Worm (Caenorhabditis elegans) whole organism, young adult: ENCODE results near the gene clc-32.

Experiments used
- B0261.1 ChIP-seq: sonication (generic microtip); optimal IDR thresholded peaks from 2 replicates; lab custom pipeline; 2016; ENCODE audit warnings: mild to moderate bottlenecking, missing genetic modification characterization, moderate library complexity, missing compliant biosample characterization
- C17E4.6 ChIP-seq: fragments of 200-800 bp; sonication (Bioruptor generic); IDR thresholded peaks from 2 replicates; pipeline ENCODE4 v1.3.6; 2022; ENCODE audit warnings: missing genetic modification reagents, missing genetic modification characterization, missing compliant biosample characterization
- D2030.7 ChIP-seq: fragments of 200-800 bp; sonication (Bioruptor generic); IDR thresholded peaks from 2 replicates; pipeline ENCODE4 v1.3.6; 2022; ENCODE audit warnings: missing genetic modification reagents, missing genetic modification characterization, missing compliant biosample characterization
- F33H1.4 ChIP-seq: fragments of 200-800 bp; sonication (Bioruptor generic); IDR thresholded peaks from 2 replicates; pipeline ENCODE4 v1.3.6; 2022; ENCODE audit warnings: missing genetic modification reagents, missing genetic modification characterization, missing compliant biosample characterization
- F55B11.4 ChIP-seq: sonication (generic microtip); optimal IDR thresholded peaks from 2 replicates; lab custom pipeline; 2016; ENCODE audit warnings: missing compliant biosample characterization, missing genetic modification characterization, borderline replicate concordance; ENCODE audit not compliant: insufficient read depth
- K11D2.4 ChIP-seq: fragments of 200-800 bp; sonication (Bioruptor generic); IDR thresholded peaks from 2 replicates; pipeline ENCODE4 v1.3.6; 2022; ENCODE audit warnings: missing genetic modification reagents, missing genetic modification characterization, missing compliant biosample characterization
- T26A5.8 ChIP-seq: sonication (generic microtip); optimal IDR thresholded peaks from 2 replicates; lab custom pipeline; 2016; ENCODE audit warnings: missing genetic modification characterization, missing compliant biosample characterization
- akir-1 ChIP-seq: fragments of 200-800 bp; sonication (Bioruptor generic); optimal IDR thresholded peaks from 2 replicates; lab custom pipeline; 2018; ENCODE audit warnings: mild to moderate bottlenecking, missing genetic modification characterization, moderate library complexity, missing compliant biosample characterization
- aptf-3 ChIP-seq: fragments of 200-800 bp; sonication (Bioruptor generic); IDR thresholded peaks from 2 replicates; pipeline ENCODE4 v1.3.6; 2022; ENCODE audit warnings: missing genetic modification characterization, missing compliant biosample characterization
- athp-1 ChIP-seq: sonication (generic microtip); optimal IDR thresholded peaks from 2 replicates; lab custom pipeline; 2017; ENCODE audit warnings: mild to moderate bottlenecking, missing genetic modification characterization, missing compliant biosample characterization
- attf-3 ChIP-seq: fragments of 200-800 bp; sonication (Bioruptor generic); conservative IDR thresholded peaks from 2 replicates; pipeline ENCODE4 v1.3.6; 2022; ENCODE audit warnings: missing genetic modification reagents, missing genetic modification characterization, missing compliant biosample characterization
- bed-1 ChIP-seq: fragments of 200-800 bp; sonication (Bioruptor generic); IDR thresholded peaks from 2 replicates; pipeline ENCODE4 v1.3.6; 2022; ENCODE audit warnings: missing genetic modification reagents, missing genetic modification characterization, missing compliant biosample characterization
- cebp-2 ChIP-seq: fragments of 200-800 bp; sonication (Bioruptor generic); IDR thresholded peaks from 2 replicates; pipeline ENCODE4 v1.3.6; 2022; ENCODE audit warnings: missing genetic modification characterization, missing compliant biosample characterization
- ceh-27 ChIP-seq: fragments of 200-800 bp; sonication (Bioruptor generic); optimal IDR thresholded peaks from 2 replicates; lab custom pipeline; 2018; ENCODE audit warnings: mild to moderate bottlenecking, missing genetic modification characterization, moderate library complexity, missing compliant biosample characterization
- ceh-40 ChIP-seq: fragments of 200-800 bp; sonication (Bioruptor generic); IDR thresholded peaks from 2 replicates; pipeline ENCODE4 v1.3.6; 2022; ENCODE audit warnings: missing genetic modification characterization, missing compliant biosample characterization
- chd-7 ChIP-seq: sonication (generic microtip); optimal IDR thresholded peaks from 2 replicates; lab custom pipeline; 2016; ENCODE audit warnings: mild to moderate bottlenecking, missing genetic modification characterization, moderate library complexity, missing compliant biosample characterization
- egl-18 ChIP-seq: fragments of 200-800 bp; sonication (Bioruptor generic); IDR thresholded peaks from 2 replicates; pipeline ENCODE4 v1.3.6; 2022; ENCODE audit warnings: missing genetic modification reagents, missing genetic modification characterization, missing compliant biosample characterization
- fkh-3 ChIP-seq: sonication (generic microtip); optimal IDR thresholded peaks from 2 replicates; lab custom pipeline; 2016; ENCODE audit warnings: mild to moderate bottlenecking, missing genetic modification characterization, missing compliant biosample characterization
- him-1 ChIP-seq: sonication (generic microtip); optimal IDR thresholded peaks from 2 replicates; lab custom pipeline; 2016; ENCODE audit warnings: missing genotype, missing genetic modification reagents, missing genetic modification characterization, missing compliant biosample characterization
- hlh-26 ChIP-seq: fragments of 200-800 bp; sonication (Bioruptor generic); conservative IDR thresholded peaks from 2 replicates; pipeline ENCODE4 v1.3.6; 2022; ENCODE audit warnings: missing genetic modification reagents, missing genetic modification characterization, missing compliant biosample characterization
- hmg-1.2 ChIP-seq: fragments of 200-800 bp; sonication (Bioruptor generic); IDR thresholded peaks from 2 replicates; pipeline ENCODE4 v1.3.6; 2022; ENCODE audit warnings: missing genetic modification reagents, missing genetic modification characterization, missing compliant biosample characterization
- hmg-20 ChIP-seq: fragments of 200-800 bp; sonication (Bioruptor generic); IDR thresholded peaks from 2 replicates; pipeline ENCODE4 v1.3.6; 2022; ENCODE audit warnings: missing genetic modification reagents, missing genetic modification characterization, missing compliant biosample characterization
- lin-54 ChIP-seq: fragments of 200-800 bp; sonication (Bioruptor generic); optimal IDR thresholded peaks from 2 replicates; lab custom pipeline; 2018; ENCODE audit warnings: mild to moderate bottlenecking, missing genetic modification characterization, missing compliant biosample characterization
- lir-1 ChIP-seq: fragments of 200-800 bp; sonication (Bioruptor generic); conservative IDR thresholded peaks from 2 replicates; pipeline ENCODE4 v1.3.6; 2022; ENCODE audit warnings: missing genetic modification reagents, missing genetic modification characterization, missing compliant biosample characterization
- lsy-27 ChIP-seq: sonication (generic microtip); optimal IDR thresholded peaks from 2 replicates; lab custom pipeline; 2017; ENCODE audit warnings: missing genetic modification characterization, mild to moderate bottlenecking, missing compliant biosample characterization, antibody characterized with exemption, missing genotype, borderline replicate concordance; ENCODE audit not compliant: insufficient read depth
- madf-8 ChIP-seq: fragments of 200-800 bp; sonication (Bioruptor generic); conservative IDR thresholded peaks from 2 replicates; pipeline ENCODE4 v1.3.6; 2022; ENCODE audit warnings: missing genetic modification reagents, missing genetic modification characterization, missing compliant biosample characterization
- nfya-1 ChIP-seq: sonication (generic microtip); optimal IDR thresholded peaks from 2 replicates; lab custom pipeline; 2017; ENCODE audit warnings: antibody characterized with exemption, missing compliant biosample characterization, missing genetic modification characterization, borderline replicate concordance; ENCODE audit not compliant: insufficient read depth
- nhr-27 ChIP-seq: fragments of 200-800 bp; sonication (Bioruptor generic); optimal IDR thresholded peaks from 2 replicates; lab custom pipeline; 2018; ENCODE audit warnings: mild to moderate bottlenecking, missing genetic modification characterization, moderate library complexity, missing compliant biosample characterization
- nhr-80 ChIP-seq: sonication (generic microtip); optimal IDR thresholded peaks from 2 replicates; lab custom pipeline; 2016; ENCODE audit warnings: missing genetic modification characterization, missing compliant biosample characterization
- pbrm-1 ChIP-seq: fragments of 200-800 bp; sonication (Bioruptor generic); IDR thresholded peaks from 2 replicates; pipeline ENCODE4 v1.3.6; 2022; ENCODE audit warnings: missing genetic modification reagents, missing genetic modification characterization, missing compliant biosample characterization
- pha-4 ChIP-seq: fragments of 150-350 bp; sonication (generic microtip); optimal IDR thresholded peaks from 2 replicates; lab custom pipeline; 2014; ENCODE audit warnings: missing biosample characterization, missing genetic modification reagents, missing genetic modification characterization
- snpc-3.4 ChIP-seq: sonication (generic microtip); optimal IDR thresholded peaks from 2 replicates; lab custom pipeline; 2017; ENCODE audit warnings: missing genetic modification characterization, mild to moderate bottlenecking, missing compliant biosample characterization, antibody characterized with exemption, moderate library complexity, missing genotype, missing genetic modification reagents
- snpc-4 ChIP-seq, 5 experiments: fragments of 150-350 bp in 1 of 5; sonication (generic microtip) in 4 of 5; optimal IDR thresholded peaks; 2 replicates each; lab custom pipeline; 2014 to 2018; ENCODE audit warnings: missing genetic modification characterization in 5 of 5, missing biosample characterization in 3 of 5, antibody characterized with exemption in 2 of 5, mild to moderate bottlenecking in 2 of 5, missing compliant biosample characterization in 2 of 5, missing genotype in 2 of 5, moderate library complexity in 2 of 5, missing genetic modification reagents in 1 of 5
- ztf-3 ChIP-seq: fragments of 200-800 bp; sonication (Bioruptor generic); optimal IDR thresholded peaks from 2 replicates; lab custom pipeline; 2018; ENCODE audit warnings: mild to moderate bottlenecking, missing genetic modification characterization, missing compliant biosample characterization

The clc-32 gene

DNA sequence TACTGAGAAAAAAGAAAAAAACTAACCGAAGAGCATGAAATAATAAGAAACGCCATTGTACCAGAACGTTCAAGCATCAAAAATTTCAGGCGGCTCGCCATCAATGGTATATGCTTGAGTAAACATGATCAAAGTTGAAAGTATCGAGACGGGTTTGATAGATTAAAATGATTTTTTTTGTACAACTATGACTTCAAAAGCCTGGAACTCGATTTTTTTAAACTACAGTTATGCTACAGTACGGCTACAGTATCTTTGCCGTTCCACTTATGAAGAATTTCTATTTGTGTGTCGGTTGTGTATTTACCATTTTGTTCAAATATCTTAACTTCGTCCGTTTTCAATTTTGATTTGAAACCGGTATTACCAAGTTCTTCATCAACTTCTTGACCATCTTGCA lies 14.1 kb upstream of the clc-32 start, which contains the start of gene str-97:
TSS of gene str-97 (minus strand) at position 101 of the 400 bp plus-strand sequence.
- no peak for TF ChIP-seq nhr-27 (tag; lab: Kevin White, UChicago)
- TF ChIP-seq C17E4.6 = no peak
- TF ChIP-seq bed-1 (GFP tag; lab: Robert Waterston, UW) = no peak
- TF ChIP-seq ceh-27 (GFP tag; lab: Kevin White, UChicago) = no peak

- TF ChIP-seq pha-4 (tag; lab: Kevin White, UChicago) (no peak), hmg-20 (GFP tag; lab: Robert Waterston, UW) (no peak), egl-18 (GFP tag; lab: Robert Waterston, UW) (no peak), hlh-26 (GFP tag; lab: Robert Waterston, UW) (no peak), aptf-3 (GFP tag; lab: Robert Waterston, UW) (no peak), madf-8 (GFP tag; lab: Robert Waterston, UW) (no peak), akir-1 (GFP tag; lab: Kevin White, UChicago) (no peak), attf-3 (GFP tag; lab: Robert Waterston, UW) (no peak), ceh-40 (no peak), snpc-3.4 (tag; lab: Kevin White, UChicago) (no peak), lir-1 (GFP tag; lab: Robert Waterston, UW) (no peak)
Observed at ce11 chrV:16153375-16153774, 12.4 kb upstream of the clc-32 start, which contains the start of gene str-254. str-254 (minus strand) TSS chrV:16153475.

ce11 chrV:16148805-16149204 lies 7.8 kb upstream of the clc-32 start, which contains the start of gene F10A3.4:
F10A3.4 (plus strand) TSS chrV:16149105.
- no peak for TF ChIP-seq T26A5.8

DNA sequence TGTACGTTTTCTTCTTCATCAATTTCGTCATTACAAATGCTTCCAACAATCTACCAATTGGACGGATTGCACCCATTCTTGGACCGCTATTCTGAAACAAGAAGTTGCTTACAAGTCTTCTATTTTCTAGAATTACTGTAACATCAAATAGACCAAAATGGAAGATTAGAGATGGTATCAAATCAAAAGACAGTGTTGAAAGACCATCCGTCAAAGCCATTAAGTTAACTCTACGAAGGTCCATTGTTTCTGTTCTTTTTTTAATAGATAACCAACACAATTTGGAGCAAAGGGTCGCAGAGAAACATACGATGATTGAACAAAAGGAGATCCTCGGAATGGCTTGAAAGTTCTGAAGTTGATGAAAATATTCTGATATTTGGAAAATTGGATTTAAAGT lies 4.0 kb upstream of the clc-32 start:
- TF ChIP-seq hmg-1.2 (GFP tag; lab: Robert Waterston, UW) (no peak), B0261.1 (tag; lab: Kevin White, UChicago) (no peak), snpc-4 (GFP tag; optimal IDR thresholded peaks at IDR 0.05; lab: Kevin White, UChicago) (no peak), snpc-4 (tag; optimal IDR thresholded peaks at IDR 0.05; lab: Kevin White, UChicago) (no peak), him-1 (no peak), chd-7 (tag; lab: Kevin White, UChicago) (no peak), cebp-2 (no peak), athp-1 (no peak), fkh-3 (no peak)

DNA sequence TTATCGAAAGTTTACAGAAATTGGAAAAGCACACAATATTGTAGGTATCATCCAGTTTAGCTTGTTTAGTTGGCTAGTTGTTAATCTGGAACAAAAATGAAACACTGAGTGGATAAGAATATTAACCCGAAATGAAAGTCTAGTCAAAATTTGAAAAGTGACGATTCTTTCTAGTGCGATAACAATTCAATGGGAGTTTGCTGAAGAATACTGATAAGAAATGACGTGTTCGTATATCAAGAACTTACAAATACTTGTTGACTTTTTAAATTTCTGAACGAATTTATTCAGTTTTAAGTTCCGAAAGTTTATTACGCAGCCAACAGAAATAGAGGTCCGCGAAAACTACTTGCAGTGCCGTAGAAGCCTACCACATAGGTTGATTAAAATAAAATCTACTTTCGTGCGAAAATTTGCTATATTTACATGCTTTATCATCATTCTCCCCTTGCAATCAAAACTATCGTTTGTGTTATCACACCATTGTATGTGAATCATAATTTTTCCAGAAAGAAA lies 2.2 kb upstream of the clc-32 start, which contains the start of gene fbxa-88:
TSS of gene fbxa-88 (minus strand) at position 51 of the 516 bp plus-strand sequence.
- peak; percentile 61 for TF ChIP-seq nhr-80 (tag; lab: Kevin White, UChicago)
- no peak for TF ChIP-seq D2030.7 (GFP tag; lab: Robert Waterston, UW)
- no peak for TF ChIP-seq F33H1.4 (GFP tag; lab: Robert Waterston, UW)

- TF ChIP-seq lin-54 (GFP tag; lab: Kevin White, UChicago) = no peak
- no peak for TF ChIP-seq lsy-27 (tag; lab: Kevin White, UChicago)
- TF ChIP-seq pbrm-1 (GFP tag; lab: Robert Waterston, UW) = no peak
- no peak for TF ChIP-seq K11D2.4 (GFP tag; lab: Robert Waterston, UW)
- no peak for TF ChIP-seq nfya-1 (tag; lab: Kevin White, UChicago)
- no peak for TF ChIP-seq F33H1.4 (GFP tag; lab: Robert Waterston, UW)
- no peak for TF ChIP-seq madf-8 (GFP tag; lab: Robert Waterston, UW)
- TF ChIP-seq him-1 = no peak
- TF ChIP-seq F55B11.4 (tag; lab: Kevin White, UChicago) = no peak
- no peak for TF ChIP-seq ztf-3 (GFP tag; lab: Kevin White, UChicago)
- TF ChIP-seq, all 124 proteins: peak for 0
Observed at ce11 chrV:16142371-16142770, 1.4 kb upstream of the clc-32 start, which contains the start of gene fbxa-18. fbxa-18 (plus strand) TSS chrV:16142671.
